Fruit fly (Drosophila melanogaster): Measurements from ENCODE around the gene Hakai.

Hakai gene

DNA sequence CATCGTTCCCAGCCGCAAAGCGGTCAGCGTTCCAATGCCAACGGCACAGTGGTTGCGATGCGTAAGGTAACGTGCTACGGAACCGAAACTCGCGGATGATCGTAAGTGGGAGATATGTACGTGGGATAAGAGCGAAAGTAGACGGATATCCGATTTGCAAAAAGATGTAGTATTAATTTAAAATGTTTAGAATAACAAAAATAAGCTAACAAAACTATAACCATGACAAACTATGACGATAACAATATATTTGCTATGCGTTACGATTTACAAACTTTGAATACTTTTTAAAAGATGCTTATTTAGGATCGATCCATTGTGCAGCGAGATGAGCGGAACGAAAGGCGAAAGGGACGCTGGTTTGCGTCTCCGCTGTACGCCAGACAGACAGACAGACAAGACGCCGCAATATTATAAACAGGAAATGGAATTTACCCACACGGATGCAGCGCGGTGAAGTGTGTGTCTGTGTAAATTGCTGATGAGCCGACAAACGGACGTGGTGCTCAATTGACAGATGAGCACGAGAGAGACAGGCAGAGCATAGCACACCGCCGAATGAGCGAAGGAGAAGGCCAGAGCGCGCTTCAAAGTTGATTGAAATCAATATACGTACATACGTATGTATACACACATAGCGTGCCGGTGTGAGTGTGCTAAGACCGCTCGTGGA is 6.5 kb downstream of the Hakai start (continued):
- TF ChIP-seq cwo (GFP tag; optimal IDR thresholded peaks at IDR 0.05) (peak; percentile 93), CG12299 (tag; optimal IDR thresholded peaks at IDR 0.05) (peak; percentile 78), Sry-β (GFP tag; optimal IDR thresholded peaks at IDR 0.05) (peak; percentile 52), CG13287 (GFP tag; IDR thresholded peaks at IDR 0.05; ENCODE audit: partially characterized antibody) (peak; percentile 13; the same call in 1 of the 2 replicates), CG13894 (tag; optimal IDR thresholded peaks at IDR 0.05) (peak; percentile 75), CG4282 (GFP tag; optimal IDR thresholded peaks at IDR 0.05) (peak; percentile 93), Dip2 (GFP tag; IDR thresholded peaks at IDR 0.05) (peak; percentile 67), cas (GFP tag; IDR thresholded peaks at IDR 0.05) (peak; percentile 74), ac (GFP tag; optimal IDR thresholded peaks at IDR 0.05) (no peak), ranshi (GFP tag; IDR thresholded peaks at IDR 0.05) (peak; percentile 88), CG31224 (GFP tag; IDR thresholded peaks at IDR 0.05) (peak; percentile 94), Six4 (GFP tag; optimal IDR thresholded peaks at IDR 0.05) (peak; percentile 93), sob (GFP tag; IDR thresholded peaks at IDR 0.05) (peak; percentile 94), CG17912 (GFP tag; optimal IDR thresholded peaks at IDR 0.05) (peak; percentile 62), CG7963 (GFP tag; IDR thresholded peaks at IDR 0.05; ENCODE audit: partially characterized antibody) (no peak), Antp (GFP tag; optimal IDR thresholded peaks at IDR 0.05) (peak; percentile 96), Elba2 (GFP tag; optimal IDR thresholded peaks at IDR 0.05) (peak; percentile 71), maf-S (GFP tag; optimal IDR thresholded peaks at IDR 0.05) (peak; percentile 97), Ets65A (GFP tag) (peak; percentile 100), CG6683 (GFP tag; optimal IDR thresholded peaks at IDR 0.05) (peak; percentile 86), CG34422 (GFP tag; IDR thresholded peaks at IDR 0.05) (peak; percentile 91), Hmr (GFP tag; optimal IDR thresholded peaks at IDR 0.05) (peak; percentile 97), CG12942 (GFP tag; optimal IDR thresholded peaks at IDR 0.05) (peak; percentile 97), Chrac-16 (GFP tag; optimal IDR thresholded peaks at IDR 0.05) (peak; percentile 96), fu2 (GFP tag; optimal IDR thresholded peaks at IDR 0.05) (peak; percentile 96), sens (GFP tag) (peak; percentile 100), CG6175 (GFP tag; IDR thresholded peaks at IDR 0.05) (no peak; the same call in 1 of the 3 replicates), Deaf1 (tag; optimal IDR thresholded peaks at IDR 0.05) (peak; percentile 80), CG30020 (tag; optimal IDR thresholded peaks at IDR 0.05) (peak; percentile 86), unpg (GFP tag; optimal IDR thresholded peaks at IDR 0.05) (peak; percentile 96), CG9817 (tag; optimal IDR thresholded peaks at IDR 0.05) (peak; percentile 92), CG4707 (GFP tag; optimal IDR thresholded peaks at IDR 0.05) (peak; percentile 99), ewg (GFP tag; optimal IDR thresholded peaks at IDR 0.05) (peak; percentile 66), Xbp1 (GFP tag; optimal IDR thresholded peaks at IDR 0.05) (peak; percentile 97), salm (tag; optimal IDR thresholded peaks at IDR 0.05) (peak; percentile 79), CG6689 (GFP tag; IDR thresholded peaks at IDR 0.05) (peak; percentile 96), Hr51 (GFP tag; optimal IDR thresholded peaks at IDR 0.05) (peak; percentile 96 to 97), CG17385 (GFP tag; optimal IDR thresholded peaks at IDR 0.05) (peak; percentile 86), Hey (tag; optimal IDR thresholded peaks at IDR 0.05) (peak; percentile 63), hb (GFP tag; IDR thresholded peaks at IDR 0.05; ENCODE audit: partially characterized antibody) (no peak), Nf-YA (GFP tag; IDR thresholded peaks at IDR 0.05) (peak; percentile 80), CG13296 (GFP tag; optimal IDR thresholded peaks at IDR 0.05) (peak; percentile 94), Gug (GFP tag; IDR thresholded peaks at IDR 0.05) (peak; percentile 97), CG8290 (GFP tag; optimal IDR thresholded peaks at IDR 0.05) (peak; percentile 91), CG8290 (tag; optimal IDR thresholded peaks at IDR 0.05) (peak; percentile 89 to 94), CG8765 (GFP tag; IDR thresholded peaks at IDR 0.05) (peak; percentile 80), NfI (GFP tag; optimal IDR thresholded peaks at IDR 0.05) (peak; percentile 97), ind (GFP tag; optimal IDR thresholded peaks at IDR 0.05) (peak; percentile 97), CG8388 (GFP tag; optimal IDR thresholded peaks at IDR 0.05) (peak; percentile 94), row (GFP tag; IDR thresholded peaks at IDR 0.05) (peak; percentile 95)

Data from whole organism, embryonic.